Fruit fly (Drosophila melanogaster) whole organism, embryonic: ENCODE results near the gene CG6738.
A peak's percentile ranks its signal among the peaks of the same experiment; 100 is the strongest.

Experiments
- C15 ChIP-seq: fragments of 200-800 bp; sonication (Bioruptor generic); IDR thresholded peaks from 3 replicates; pipeline ENCODE4 v1.3.6; 2022; ENCODE audit warnings: missing biosample characterization, missing genetic modification characterization
- CG11247 ChIP-seq: fragments of 200-800 bp; sonication (Bioruptor generic); IDR thresholded peaks from 2 replicates; pipeline ENCODE4 v1.3.6; 2022; ENCODE audit warnings: missing biosample characterization, missing genetic modification characterization
- CG11456 ChIP-seq: fragments of 200-800 bp; sonication (Bioruptor generic); IDR thresholded peaks from 3 replicates; pipeline ENCODE4 v1.3.6; 2022; ENCODE audit warnings: missing biosample characterization, missing genetic modification characterization
- CG18476 ChIP-seq: fragments of 200-800 bp; sonication (Bioruptor generic); optimal IDR thresholded peaks from 2 replicates; lab custom pipeline; 2016; ENCODE audit warnings: missing biosample characterization, mild to moderate bottlenecking, missing genetic modification characterization
- CG18619 ChIP-seq: fragments of 200-800 bp; sonication (Bioruptor generic); optimal IDR thresholded peaks from 3 replicates; lab custom pipeline; 2017; ENCODE audit warnings: missing biosample characterization, mild to moderate bottlenecking, missing genetic modification characterization
- CG2202 ChIP-seq: fragments of 200-800 bp; sonication (Bioruptor generic); optimal IDR thresholded peaks from 2 replicates; lab custom pipeline; 2018; ENCODE audit warnings: missing biosample characterization, mild to moderate bottlenecking, missing genetic modification characterization
- CG31388 ChIP-seq: fragments of 200-800 bp; sonication (Bioruptor generic); optimal IDR thresholded peaks from 2 replicates; lab custom pipeline; 2016; ENCODE audit warnings: missing biosample characterization, missing genetic modification characterization
- CG34376 ChIP-seq: fragments of 200-800 bp; sonication (Bioruptor generic); optimal IDR thresholded peaks from 2 replicates; lab custom pipeline; 2018; ENCODE audit warnings: missing biosample characterization, mild to moderate bottlenecking, missing genetic modification characterization
- CG3847 ChIP-seq: fragments of 200-800 bp; sonication (Bioruptor generic); IDR thresholded peaks from 2 replicates; pipeline ENCODE4 v1.3.6; 2022; ENCODE audit warnings: missing biosample characterization, missing genetic modification characterization
- CG4424 ChIP-seq: fragments of 200-800 bp; sonication (Bioruptor generic); optimal IDR thresholded peaks from 3 replicates; lab custom pipeline; 2016; ENCODE audit warnings: missing biosample characterization, missing genetic modification characterization
- CG6765 ChIP-seq: fragments of 200-800 bp; sonication (Bioruptor generic); optimal IDR thresholded peaks from 3 replicates; lab custom pipeline; 2017; ENCODE audit warnings: missing biosample characterization, mild to moderate bottlenecking, missing genetic modification characterization
- E2f2 ChIP-seq: fragments of 200-800 bp; sonication (Bioruptor generic); IDR thresholded peaks from 2 replicates; pipeline ENCODE4 v1.3.6; 2022; ENCODE audit warnings: missing biosample characterization, missing genetic modification characterization
- GATAe ChIP-seq: fragments of 200-800 bp; sonication (Bioruptor generic); conservative IDR thresholded peaks from 2 replicates; pipeline ENCODE4 v1.3.6; 2022; ENCODE audit warnings: missing biosample characterization, missing genetic modification characterization
- Gug ChIP-seq: fragments of 200-800 bp; sonication (Bioruptor generic); IDR thresholded peaks from 4 replicates; pipeline ENCODE4 v1.3.6; 2022; ENCODE audit warnings: missing biosample characterization, missing genetic modification characterization
- Hmx ChIP-seq: fragments of 200-800 bp; sonication (Bioruptor generic); optimal IDR thresholded peaks from 2 replicates; lab custom pipeline; 2016; ENCODE audit warnings: missing biosample characterization, missing genetic modification characterization
- Kr ChIP-seq: fragments of 200-800 bp; sonication (Bioruptor generic); optimal IDR thresholded peaks from 2 replicates; lab custom pipeline; 2017; ENCODE audit warnings: missing biosample characterization, mild to moderate bottlenecking, missing genetic modification characterization
- Sin3A ChIP-seq: fragments of >200 bp; optimal IDR thresholded peaks from 2 replicates; lab custom pipeline; 2018
- Stat92E ChIP-seq, 3 experiments: fragments of >200 bp in 2 of 3; fragments of 200-800 bp in 1 of 3; sonication (Bioruptor generic) in 1 of 3; optimal IDR thresholded peaks; 2 replicates each; lab custom pipeline; 2017 to 2019; ENCODE audit warnings: missing biosample characterization in 3 of 3, missing genetic modification characterization in 3 of 3, mild to moderate bottlenecking in 1 of 3, moderate library complexity in 1 of 3
- Vsx1 ChIP-seq: fragments of 200-800 bp; sonication (Bioruptor generic); optimal IDR thresholded peaks from 2 replicates; lab custom pipeline; 2017; ENCODE audit warnings: missing biosample characterization, mild to moderate bottlenecking, missing genetic modification characterization, missing genetic modification reagents
- bab2 ChIP-seq: fragments of 200-800 bp; sonication (Bioruptor generic); optimal IDR thresholded peaks from 2 replicates; lab custom pipeline; 2016; ENCODE audit warnings: missing biosample characterization, missing genetic modification characterization
- bcd ChIP-seq: fragments of 200-800 bp; sonication (Bioruptor generic); optimal IDR thresholded peaks from 2 replicates; lab custom pipeline; 2017; ENCODE audit warnings: missing biosample characterization, mild to moderate bottlenecking, missing genetic modification characterization
- bowl ChIP-seq: fragments of 200-800 bp; sonication (Bioruptor generic); IDR thresholded peaks from 2 replicates; pipeline ENCODE4 v1.3.6; 2022; ENCODE audit warnings: missing biosample characterization, missing genetic modification characterization
- ewg ChIP-seq: fragments of 200-800 bp; sonication (Bioruptor generic); optimal IDR thresholded peaks from 3 replicates; lab custom pipeline; 2017; ENCODE audit warnings: mild to moderate bottlenecking, missing biosample characterization, missing genetic modification reagents, missing genetic modification characterization
- exex ChIP-seq: fragments of 200-800 bp; sonication (Bioruptor generic); optimal IDR thresholded peaks from 4 replicates; lab custom pipeline; 2018; ENCODE audit warnings: missing biosample characterization, mild to moderate bottlenecking, missing genetic modification characterization, moderate library complexity
- grn ChIP-seq: fragments of 200-800 bp; sonication (Bioruptor generic); optimal IDR thresholded peaks from 3 replicates; lab custom pipeline; 2017; ENCODE audit warnings: missing biosample characterization, missing genetic modification characterization
- kah ChIP-seq: fragments of 200-800 bp; sonication (Bioruptor generic); optimal IDR thresholded peaks from 2 replicates; lab custom pipeline; 2018; ENCODE audit warnings: missing biosample characterization, mild to moderate bottlenecking, missing genetic modification characterization
- lab ChIP-seq: fragments of 200-800 bp; sonication (Bioruptor generic); optimal IDR thresholded peaks from 3 replicates; lab custom pipeline; 2017; ENCODE audit warnings: missing biosample characterization, missing genetic modification characterization, mild to moderate bottlenecking, moderate library complexity, missing genetic modification reagents
- mirr ChIP-seq: fragments of 200-800 bp; sonication (Bioruptor generic); optimal IDR thresholded peaks from 3 replicates; lab custom pipeline; 2018; ENCODE audit warnings: missing biosample characterization, mild to moderate bottlenecking, missing genetic modification characterization
- ro ChIP-seq: fragments of 200-800 bp; sonication (Bioruptor generic); IDR thresholded peaks from 2 replicates; pipeline ENCODE4 v1.3.6; 2022; ENCODE audit warnings: missing biosample characterization, missing genetic modification characterization
- sd ChIP-seq: fragments of 200-800 bp; sonication (Bioruptor generic); optimal IDR thresholded peaks from 3 replicates; lab custom pipeline; 2018; ENCODE audit warnings: missing biosample characterization, mild to moderate bottlenecking, missing genetic modification characterization, moderate library complexity
- sens-2 ChIP-seq: fragments of 200-800 bp; sonication (Bioruptor generic); IDR thresholded peaks from 2 replicates; pipeline ENCODE4 v1.3.6; 2022; ENCODE audit warnings: missing biosample characterization, missing genetic modification characterization
- sug ChIP-seq: fragments of 200-800 bp; optimal IDR thresholded peaks from 2 replicates; lab custom pipeline; 2019; ENCODE audit warnings: missing biosample characterization, mild to moderate bottlenecking, missing genetic modification characterization, moderate library complexity
- tgo ChIP-seq: fragments of 200-800 bp; sonication (Bioruptor generic); IDR thresholded peaks from 3 replicates; pipeline ENCODE4 v1.3.6; 2022; ENCODE audit warnings: missing biosample characterization, missing genetic modification characterization
- unc-4 ChIP-seq: fragments of 200-800 bp; sonication (Bioruptor generic); IDR thresholded peaks from 2 replicates; pipeline ENCODE4 v1.3.6; 2022; ENCODE audit warnings: missing biosample characterization, missing genetic modification characterization; ENCODE audit not compliant: partially characterized antibody
- wor ChIP-seq: fragments of 200-800 bp; sonication (Bioruptor generic); IDR thresholded peaks from 2 replicates; pipeline ENCODE4 v1.3.6; 2022; ENCODE audit warnings: missing biosample characterization, missing genetic modification characterization

The CG6738 gene

dm6 chr3R:23091586-23092228 lies 7.6 kb upstream of the CG6738 start, which contains the start of the genes CG17110 and CG6726 (continued):
- TF ChIP-seq bcd (GFP tag; lab: Kevin White, UChicago) (no peak), CG11456 (GFP tag; lab: Robert Waterston, UW) (no peak), CG18476 (GFP tag; lab: Kevin White, UChicago) (no peak), Gug (no peak), Sin3A (lab: Kevin White, UChicago) (no peak), CG11247 (GFP tag; lab: Robert Waterston, UW) (no peak), E2f2 (GFP tag; lab: Robert Waterston, UW) (peak; percentile 69), CG3847 (no peak), Vsx1 (GFP tag; lab: Kevin White, UChicago) (peak; percentile 54), ro (GFP tag; lab: Robert Waterston, UW) (no peak), CG2202 (tag; lab: Kevin White, UChicago) (no peak), Kr (GFP tag; lab: Kevin White, UChicago) (no peak), CG18619 (GFP tag; lab: Kevin White, UChicago) (no peak), tgo (GFP tag; lab: Robert Waterston, UW) (no peak), bowl (GFP tag; lab: Robert Waterston, UW) (no peak), Stat92E (GFP tag; optimal IDR thresholded peaks at IDR 0.05; lab: Kevin White, UChicago) (no peak), CG4424 (no peak), grn (GFP tag; lab: Kevin White, UChicago) (peak; percentile 3), CG31388 (GFP tag; lab: Kevin White, UChicago) (no peak), sens-2 (GFP tag; lab: Robert Waterston, UW) (no peak)

- TF ChIP-seq sug (tag; lab: Kevin White, UChicago) = peak; percentile 32
- peak; percentile 86 for TF ChIP-seq CG34376 (GFP tag; lab: Kevin White, UChicago)
- TF ChIP-seq exex (tag; lab: Kevin White, UChicago) = peak; percentile 93
- TF ChIP-seq bab2 = no peak
- TF ChIP-seq mirr = peak; percentile 14
- TF ChIP-seq sd (tag; lab: Kevin White, UChicago) = peak; percentile 2
- TF ChIP-seq, all 482 proteins: peak for 5
Measured at dm6 chr3R:23095346-23095745, 4.0 kb upstream of the CG6738 start, which contains the start of gene CG17109. Gene CG17109, plus strand, starts transcription at chr3R:23095690.

- peak; percentile 31 for TF ChIP-seq sd (tag; lab: Kevin White, UChicago)
- TF ChIP-seq CG6765 (GFP tag; lab: Kevin White, UChicago) = no peak
- peak; percentile 50 for TF ChIP-seq lab (GFP tag; lab: Kevin White, UChicago)
- TF ChIP-seq grn (GFP tag; lab: Kevin White, UChicago) = peak; percentile 40
- no peak for TF ChIP-seq unc-4 (GFP tag; lab: Robert Waterston, UW)
- no peak for TF ChIP-seq kah (GFP tag; lab: Kevin White, UChicago)
- no peak for TF ChIP-seq GATAe
- TF ChIP-seq CG34376 (GFP tag; lab: Kevin White, UChicago) = peak; percentile 50
- no peak for TF ChIP-seq ewg (GFP tag; lab: Kevin White, UChicago)
- TF ChIP-seq mirr = peak; percentile 69
- TF ChIP-seq wor = no peak
- TF ChIP-seq C15 (GFP tag; lab: Robert Waterston, UW) = no peak
- peak; percentile 68 for TF ChIP-seq exex (tag; lab: Kevin White, UChicago)
- no peak for TF ChIP-seq Hmx (GFP tag; lab: Kevin White, UChicago)
Measured at dm6 chr3R:23097197-23097809, 2.0 kb upstream of the CG6738 start, which contains the start of gene CG6733. Gene CG6733, plus strand, starts transcription at chr3R:23097728.
